Fruit fly (Drosophila melanogaster): ENCODE data around the gene CG12011.

CG12011 gene

DNA sequence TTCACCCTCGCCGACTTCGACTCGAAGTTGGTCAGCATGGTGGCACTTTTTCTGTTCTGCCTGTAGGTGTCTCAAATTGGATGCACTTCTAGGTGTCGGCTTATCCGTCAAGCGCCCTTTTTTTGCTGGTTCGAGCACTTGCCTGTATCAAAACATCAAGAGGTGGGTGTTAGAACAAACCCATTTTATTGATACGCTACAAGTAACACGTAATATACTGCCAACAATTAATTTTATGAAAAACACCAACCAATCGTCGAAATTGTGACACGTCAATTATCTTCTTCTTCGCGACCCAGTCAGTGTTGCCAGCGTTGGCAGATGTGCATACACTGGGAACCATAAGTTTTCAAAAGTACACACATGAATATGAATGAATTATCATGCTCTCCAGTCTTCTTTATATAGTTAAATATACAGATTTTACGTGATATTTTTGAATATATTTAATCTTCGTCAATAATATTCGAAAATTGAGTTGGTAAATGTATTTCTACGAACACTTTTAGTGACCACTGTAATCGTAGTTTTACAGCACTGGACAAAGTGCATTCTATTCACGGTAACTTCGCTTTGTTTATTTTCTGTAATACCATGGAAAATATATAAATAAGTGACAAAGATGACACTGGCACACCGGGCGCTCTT, 49.4 kb upstream of the CG12011 start, which contains the start of the genes alphaCOP and CG13919 (continued):
- TF ChIP-seq ap (GFP tag; IDR thresholded peaks at IDR 0.05), result peak; percentile 97
- TF ChIP-seq eyg (GFP tag; optimal IDR thresholded peaks at IDR 0.05), result peak; percentile 83
- TF ChIP-seq CG13424 (tag; optimal IDR thresholded peaks at IDR 0.05), result peak; percentile 97
- no peak for TF ChIP-seq CG8478 (optimal IDR thresholded peaks at IDR 0.05)
- peak; percentile 96 for TF ChIP-seq dmrt99B (tag; optimal IDR thresholded peaks at IDR 0.05)
- peak; percentile 92 for TF ChIP-seq CG4707 (GFP tag; optimal IDR thresholded peaks at IDR 0.05)
- TF ChIP-seq CG11085 (GFP tag; IDR thresholded peaks at IDR 0.05), result peak; percentile 96
- peak; percentile 20 for TF ChIP-seq bigmax (GFP tag; optimal IDR thresholded peaks at IDR 0.05)
- peak; percentile 81 for TF ChIP-seq Nf-YA (GFP tag; IDR thresholded peaks at IDR 0.05)
- TF ChIP-seq CG3847 (GFP tag; IDR thresholded peaks at IDR 0.05), result peak; percentile 98
- TF ChIP-seq schlank (tag; optimal IDR thresholded peaks at IDR 0.05), result peak; percentile 88
- TF ChIP-seq h (optimal IDR thresholded peaks at IDR 0.05), result no peak
- TF ChIP-seq HHEX (GFP tag; optimal IDR thresholded peaks at IDR 0.05), result peak; percentile 94
- peak; percentile 89 for TF ChIP-seq Fer2 (tag; optimal IDR thresholded peaks at IDR 0.05)
- TF ChIP-seq shn (GFP tag; optimal IDR thresholded peaks at IDR 0.05), result peak; percentile 84
- TF ChIP-seq CG3407 (GFP tag; optimal IDR thresholded peaks at IDR 0.05), result peak; percentile 92
- peak in 1 of 2 experiments; percentile 62 for TF ChIP-seq tll (GFP tag; optimal IDR thresholded peaks at IDR 0.05)
- TF ChIP-seq MESR4 (GFP tag; optimal IDR thresholded peaks at IDR 0.05), result peak; percentile 95
- peak; percentile 95 for TF ChIP-seq CrebB (tag; optimal IDR thresholded peaks at IDR 0.05)
- TF ChIP-seq Dip3 (GFP tag; optimal IDR thresholded peaks at IDR 0.05), result peak; percentile 93
- peak; percentile 90 for TF ChIP-seq odd (GFP tag; optimal IDR thresholded peaks at IDR 0.05)
- peak; percentile 32 for TF ChIP-seq CG9797 (GFP tag; optimal IDR thresholded peaks at IDR 0.05)
- TF ChIP-seq CG3726 (GFP tag; IDR thresholded peaks at IDR 0.05), result peak; percentile 93
- peak; percentile 79 for TF ChIP-seq CG8359 (GFP tag; optimal IDR thresholded peaks at IDR 0.05; ENCODE audit: borderline replicate concordance)
- TF ChIP-seq D19A (tag; optimal IDR thresholded peaks at IDR 0.05), result peak; percentile 88
- peak; percentile 65 for TF ChIP-seq CG31365 (tag; optimal IDR thresholded peaks at IDR 0.05)
- TF ChIP-seq Hey (tag; optimal IDR thresholded peaks at IDR 0.05), result peak; percentile 74
- 0 out of 3 replicates have a peak, but pooled peaks have one; percentile 38 for TF ChIP-seq CG34224 (GFP tag; IDR thresholded peaks at IDR 0.05; ENCODE audit: partially characterized antibody)
- TF ChIP-seq peb (GFP tag; IDR thresholded peaks at IDR 0.05), result peak; percentile 87
- TF ChIP-seq CG16813 (GFP tag; IDR thresholded peaks at IDR 0.05; ENCODE audit: partially characterized antibody), result 0 out of 3 replicates have a peak, but pooled peaks have one; percentile 9
- peak; percentile 98 for TF ChIP-seq az2 (GFP tag; optimal IDR thresholded peaks at IDR 0.05)
- TF ChIP-seq CG14860 (GFP tag; IDR thresholded peaks at IDR 0.05; ENCODE audit: partially characterized antibody), result no peak
- TF ChIP-seq CG14710 (tag; optimal IDR thresholded peaks at IDR 0.05), result peak; percentile 99
- TF ChIP-seq gem (tag; optimal IDR thresholded peaks at IDR 0.05), result peak; percentile 98
- peak; percentile 95 for TF ChIP-seq CG12104 (GFP tag; optimal IDR thresholded peaks at IDR 0.05)
- peak; percentile 90 for TF ChIP-seq gcm2 (GFP tag; optimal IDR thresholded peaks at IDR 0.05)
- TF ChIP-seq CG10267 (tag; optimal IDR thresholded peaks at IDR 0.05), result peak; percentile 100
- TF ChIP-seq CG4617 (GFP tag; optimal IDR thresholded peaks at IDR 0.05; ENCODE audit: borderline replicate concordance), result peak; percentile 98
- TF ChIP-seq CG30431 (GFP tag; optimal IDR thresholded peaks at IDR 0.05), result peak; percentile 93
- peak; percentile 98 for TF ChIP-seq CG32767 (GFP tag; IDR thresholded peaks at IDR 0.05)
- TF ChIP-seq sisA (GFP tag; IDR thresholded peaks at IDR 0.05), result peak; percentile 92
- peak; percentile 11 for TF ChIP-seq Jarid2 (GFP tag; optimal IDR thresholded peaks at IDR 0.05)
- peak; percentile 99 for TF ChIP-seq Ets65A (GFP tag)
- peak; percentile 47 for TF ChIP-seq CG14965 (GFP tag; optimal IDR thresholded peaks at IDR 0.05; ENCODE audit: borderline replicate concordance)
- TF ChIP-seq eve (GFP tag; optimal IDR thresholded peaks at IDR 0.05), result no peak
- TF ChIP-seq PHDP (tag; optimal IDR thresholded peaks at IDR 0.05), result peak; percentile 97
- peak; percentile 66 for TF ChIP-seq Myb (GFP tag; optimal IDR thresholded peaks at IDR 0.05)
- TF ChIP-seq CG15514 (GFP tag; optimal IDR thresholded peaks at IDR 0.05), result peak; percentile 90
- peak; percentile 86 for TF ChIP-seq CG18011 (GFP tag; optimal IDR thresholded peaks at IDR 0.05)
